Fruit fly (Drosophila melanogaster) whole organism, embryonic: Measurements from ENCODE around the gene p24-1.
A peak's percentile ranks its signal among the peaks of the same experiment; 100 is the strongest.

Source experiments
- Blimp-1 ChIP-seq: fragments of 200-800 bp; sonication (Bioruptor generic); optimal IDR thresholded peaks from 3 replicates; lab custom pipeline; 2018; ENCODE audit warnings: missing biosample characterization, missing genetic modification characterization, mild to moderate bottlenecking, moderate library complexity, missing genetic modification reagents
- CG10654 ChIP-seq: fragments of 200-800 bp; sonication (Bioruptor generic); optimal IDR thresholded peaks from 2 replicates; lab custom pipeline; 2016; ENCODE audit warnings: missing biosample characterization, missing genetic modification characterization
- CG15011 ChIP-seq: fragments of 200-800 bp; sonication (Bioruptor generic); optimal IDR thresholded peaks from 3 replicates; lab custom pipeline; 2018; ENCODE audit warnings: missing biosample characterization, mild to moderate bottlenecking, missing genetic modification characterization
- CG1647 ChIP-seq: fragments of 200-800 bp; sonication (Bioruptor generic); optimal IDR thresholded peaks from 3 replicates; lab custom pipeline; 2016; ENCODE audit warnings: missing biosample characterization, missing genetic modification characterization
- CG17359 ChIP-seq: fragments of 200-800 bp; sonication (Bioruptor generic); optimal IDR thresholded peaks from 3 replicates; lab custom pipeline; 2018; ENCODE audit warnings: missing biosample characterization, mild to moderate bottlenecking, missing genetic modification characterization, moderate library complexity
- CG17361 ChIP-seq: fragments of 200-800 bp; sonication (Bioruptor generic); IDR thresholded peaks from 3 replicates; pipeline ENCODE4 v1.3.6; 2022; ENCODE audit warnings: missing biosample characterization, missing genetic modification characterization
- CG17568 ChIP-seq: fragments of 200-800 bp; sonication (Bioruptor generic); optimal IDR thresholded peaks from 2 replicates; lab custom pipeline; 2018; ENCODE audit warnings: missing biosample characterization, mild to moderate bottlenecking, missing genetic modification characterization, moderate library complexity
- CG31365 ChIP-seq: fragments of 200-800 bp; sonication (Bioruptor generic); optimal IDR thresholded peaks from 2 replicates; lab custom pipeline; 2018; ENCODE audit warnings: missing biosample characterization, mild to moderate bottlenecking, missing genetic modification characterization
- CG31441 ChIP-seq: fragments of 200-800 bp; sonication (Bioruptor generic); IDR thresholded peaks from 2 replicates; pipeline ENCODE4 v1.3.6; 2022; ENCODE audit warnings: missing biosample characterization, missing genetic modification characterization
- CG4282 ChIP-seq: fragments of 200-800 bp; sonication (Bioruptor generic); optimal IDR thresholded peaks from 2 replicates; lab custom pipeline; 2016; ENCODE audit warnings: missing biosample characterization, missing genetic modification characterization
- CG4820 ChIP-seq: fragments of 200-800 bp; sonication (Bioruptor generic); optimal IDR thresholded peaks from 3 replicates; lab custom pipeline; 2016; ENCODE audit warnings: missing biosample characterization, missing genetic modification characterization
- CG6683 ChIP-seq: fragments of 200-800 bp; sonication (Bioruptor generic); optimal IDR thresholded peaks from 2 replicates; lab custom pipeline; 2017; ENCODE audit warnings: missing biosample characterization, mild to moderate bottlenecking, missing genetic modification characterization, missing genetic modification reagents
- CG7357 ChIP-seq: fragments of 200-800 bp; sonication (Bioruptor generic); IDR thresholded peaks from 3 replicates; pipeline ENCODE4 v1.3.6; 2022; ENCODE audit warnings: missing biosample characterization, missing genetic modification characterization
- CG9876 ChIP-seq: fragments of 200-800 bp; sonication (Bioruptor generic); optimal IDR thresholded peaks from 2 replicates; lab custom pipeline; 2016; ENCODE audit warnings: missing biosample characterization, missing genetic modification characterization
- Dfd ChIP-seq, 2 experiments: fragments of >200 bp; optimal IDR thresholded peaks; 2 replicates each; lab custom pipeline; 2017; ENCODE audit warnings: missing biosample characterization in 2 of 2, missing genetic modification characterization in 2 of 2
- Dip3 ChIP-seq: fragments of 200-800 bp; sonication (Bioruptor generic); optimal IDR thresholded peaks from 3 replicates; lab custom pipeline; 2016; ENCODE audit warnings: missing biosample characterization, missing genetic modification characterization
- Fer2 ChIP-seq: fragments of 200-800 bp; sonication (Bioruptor generic); optimal IDR thresholded peaks from 2 replicates; lab custom pipeline; 2018; ENCODE audit warnings: missing biosample characterization, mild to moderate bottlenecking, missing genetic modification characterization, moderate library complexity
- GATAe ChIP-seq: fragments of 200-800 bp; sonication (Bioruptor generic); conservative IDR thresholded peaks from 2 replicates; pipeline ENCODE4 v1.3.6; 2022; ENCODE audit warnings: missing biosample characterization, missing genetic modification characterization
- Hr3 ChIP-seq: fragments of 200-800 bp; sonication (Bioruptor generic); optimal IDR thresholded peaks from 3 replicates; lab custom pipeline; 2016; ENCODE audit warnings: missing biosample characterization, missing genetic modification characterization
- MBD-R2 ChIP-seq: fragments of 200-800 bp; sonication (Bioruptor generic); IDR thresholded peaks from 2 replicates; pipeline ENCODE4 v1.3.6; 2022; ENCODE audit warnings: missing biosample characterization, missing genetic modification characterization
- Mrtf ChIP-seq: fragments of 200-800 bp; sonication (Bioruptor generic); IDR thresholded peaks from 3 replicates; pipeline ENCODE4 v1.3.6; 2022; ENCODE audit warnings: missing biosample characterization, missing genetic modification characterization
- Opbp ChIP-seq: fragments of 200-800 bp; sonication (Bioruptor generic); IDR thresholded peaks from 3 replicates; pipeline ENCODE4 v1.3.6; 2022; ENCODE audit warnings: missing biosample characterization, missing genetic modification characterization; ENCODE audit not compliant: partially characterized antibody
- Ptx1 ChIP-seq: fragments of 200-800 bp; sonication (Bioruptor generic); IDR thresholded peaks from 2 replicates; pipeline ENCODE4 v1.3.6; 2022; ENCODE audit warnings: missing biosample characterization, missing genetic modification characterization
- Ravus ChIP-seq: fragments of 200-800 bp; sonication (Bioruptor generic); IDR thresholded peaks from 2 replicates; pipeline ENCODE4 v1.3.6; 2022; ENCODE audit warnings: missing biosample characterization, missing genetic modification characterization
- Sox100B ChIP-seq: fragments of 200-800 bp; sonication (Bioruptor generic); optimal IDR thresholded peaks from 3 replicates; lab custom pipeline; 2018; ENCODE audit warnings: missing biosample characterization, mild to moderate bottlenecking, missing genetic modification characterization
- Sry-δ ChIP-seq: fragments of 200-800 bp; sonication (Bioruptor generic); optimal IDR thresholded peaks from 2 replicates; lab custom pipeline; 2016; ENCODE audit warnings: missing biosample characterization, missing genetic modification characterization
- Taf1 ChIP-seq: fragments of 200-800 bp; sonication (Bioruptor generic); IDR thresholded peaks from 2 replicates; pipeline ENCODE4 v1.3.6; 2022; ENCODE audit warnings: missing biosample characterization, missing genetic modification characterization
- Vsx1 ChIP-seq: fragments of 200-800 bp; sonication (Bioruptor generic); optimal IDR thresholded peaks from 2 replicates; lab custom pipeline; 2017; ENCODE audit warnings: missing biosample characterization, mild to moderate bottlenecking, missing genetic modification characterization, missing genetic modification reagents
- aop ChIP-seq: fragments of 200-800 bp; sonication (Bioruptor generic); IDR thresholded peaks from 2 replicates; pipeline ENCODE4 v1.3.6; 2022; ENCODE audit warnings: missing biosample characterization, missing genetic modification characterization
- ase ChIP-seq: fragments of 200-800 bp; sonication (Bioruptor generic); IDR thresholded peaks from 3 replicates; pipeline ENCODE4 v1.3.6; 2022; ENCODE audit warnings: missing biosample characterization, missing genetic modification characterization
- chinmo ChIP-seq: fragments of 200-800 bp; sonication (Bioruptor generic); IDR thresholded peaks from 4 replicates; pipeline ENCODE4 v1.3.6; 2022; ENCODE audit warnings: missing biosample characterization, missing genetic modification characterization; ENCODE audit not compliant: partially characterized antibody
- corto ChIP-seq: fragments of 200-800 bp; sonication (Bioruptor generic); optimal IDR thresholded peaks from 2 replicates; lab custom pipeline; 2016; ENCODE audit warnings: missing biosample characterization, mild to moderate bottlenecking, missing genetic modification characterization, moderate library complexity
- jigr1 ChIP-seq: fragments of 200-800 bp; sonication (Bioruptor generic); IDR thresholded peaks from 3 replicates; pipeline ENCODE4 v1.3.6; 2022; ENCODE audit warnings: missing biosample characterization, missing genetic modification characterization
- kni ChIP-seq: fragments of 200-800 bp; sonication (Bioruptor generic); optimal IDR thresholded peaks from 3 replicates; lab custom pipeline; 2017; ENCODE audit warnings: mild to moderate bottlenecking, missing biosample characterization, missing genetic modification reagents, missing genetic modification characterization
- lilli ChIP-seq: fragments of 200-800 bp; sonication (Bioruptor generic); optimal IDR thresholded peaks from 3 replicates; lab custom pipeline; 2016; ENCODE audit warnings: missing biosample characterization, missing genetic modification characterization
- lov ChIP-seq, 2 experiments: fragments of 200-800 bp in 1 of 2; fragments of >200 bp in 1 of 2; sonication (Bioruptor generic) in 1 of 2; IDR thresholded peaks in 1 of 2; optimal IDR thresholded peaks in 1 of 2; 2 replicates in 1 of 2; 3 replicates in 1 of 2; pipeline versions ENCODE4 v1.3.6 to Lab custom; 2017 to 2022; ENCODE audit warnings: missing biosample characterization in 1 of 2, missing genetic modification characterization in 1 of 2
- oc ChIP-seq: fragments of 200-800 bp; sonication (Bioruptor generic); optimal IDR thresholded peaks from 2 replicates; lab custom pipeline; 2018; ENCODE audit warnings: missing biosample characterization, mild to moderate bottlenecking, missing genetic modification characterization, moderate library complexity
- pan ChIP-seq, 4 experiments: fragments of >200 bp in 3 of 4; fragments of 200-800 bp in 1 of 4; sonication (Bioruptor generic) in 1 of 4; optimal IDR thresholded peaks in 3 of 4; IDR thresholded peaks in 1 of 4; 2 replicates each; pipeline versions ENCODE4 v1.3.6 to Lab custom; 2017 to 2022; ENCODE audit warnings: missing biosample characterization in 2 of 4, missing genetic modification characterization in 2 of 4, mixed read lengths in 1 of 4
- pho ChIP-seq: fragments of 200-800 bp; sonication (Bioruptor generic); optimal IDR thresholded peaks from 2 replicates; lab custom pipeline; 2016; ENCODE audit warnings: missing biosample characterization, missing genetic modification characterization
- pnt ChIP-seq: fragments of 200-800 bp; sonication (Bioruptor generic); optimal IDR thresholded peaks from 3 replicates; lab custom pipeline; 2016; ENCODE audit warnings: missing biosample characterization, missing genetic modification characterization
- pzg ChIP-seq: fragments of 200-800 bp; sonication (Bioruptor generic); optimal IDR thresholded peaks from 3 replicates; lab custom pipeline; 2018; ENCODE audit warnings: missing biosample characterization, mild to moderate bottlenecking, missing genetic modification characterization, moderate library complexity
- so ChIP-seq: fragments of 200-800 bp; sonication (Bioruptor generic); IDR thresholded peaks from 3 replicates; pipeline ENCODE4 v1.3.6; 2022; ENCODE audit warnings: missing biosample characterization, missing genetic modification characterization
- sr ChIP-seq: fragments of 200-800 bp; sonication (Bioruptor generic); IDR thresholded peaks from 3 replicates; pipeline ENCODE4 v1.3.6; 2022; ENCODE audit warnings: missing biosample characterization, missing genetic modification characterization
- tgo ChIP-seq: fragments of 200-800 bp; sonication (Bioruptor generic); IDR thresholded peaks from 3 replicates; pipeline ENCODE4 v1.3.6; 2022; ENCODE audit warnings: missing biosample characterization, missing genetic modification characterization
- toy ChIP-seq: fragments of 200-800 bp; sonication (Bioruptor generic); IDR thresholded peaks from 2 replicates; pipeline ENCODE4 v1.3.6; 2022; ENCODE audit warnings: missing biosample characterization, missing genetic modification characterization
- usp ChIP-seq: fragments of >200 bp; optimal IDR thresholded peaks from 2 replicates; lab custom pipeline; 2017; ENCODE audit warnings: missing biosample characterization, missing genetic modification characterization
- vvl ChIP-seq: fragments of 200-800 bp; sonication (Bioruptor generic); IDR thresholded peaks from 2 replicates; pipeline ENCODE4 v1.3.6; 2022; ENCODE audit warnings: missing biosample characterization, missing genetic modification characterization
- zf30C ChIP-seq: fragments of 200-800 bp; sonication (Bioruptor generic); optimal IDR thresholded peaks from 3 replicates; lab custom pipeline; 2018; ENCODE audit warnings: missing biosample characterization, mild to moderate bottlenecking, missing genetic modification characterization
- zfh1 ChIP-seq: fragments of 200-800 bp; sonication (Bioruptor generic); IDR thresholded peaks from 3 replicates; pipeline ENCODE4 v1.3.6; 2022; ENCODE audit warnings: missing biosample characterization, missing genetic modification characterization

Gene p24-1

DNA sequence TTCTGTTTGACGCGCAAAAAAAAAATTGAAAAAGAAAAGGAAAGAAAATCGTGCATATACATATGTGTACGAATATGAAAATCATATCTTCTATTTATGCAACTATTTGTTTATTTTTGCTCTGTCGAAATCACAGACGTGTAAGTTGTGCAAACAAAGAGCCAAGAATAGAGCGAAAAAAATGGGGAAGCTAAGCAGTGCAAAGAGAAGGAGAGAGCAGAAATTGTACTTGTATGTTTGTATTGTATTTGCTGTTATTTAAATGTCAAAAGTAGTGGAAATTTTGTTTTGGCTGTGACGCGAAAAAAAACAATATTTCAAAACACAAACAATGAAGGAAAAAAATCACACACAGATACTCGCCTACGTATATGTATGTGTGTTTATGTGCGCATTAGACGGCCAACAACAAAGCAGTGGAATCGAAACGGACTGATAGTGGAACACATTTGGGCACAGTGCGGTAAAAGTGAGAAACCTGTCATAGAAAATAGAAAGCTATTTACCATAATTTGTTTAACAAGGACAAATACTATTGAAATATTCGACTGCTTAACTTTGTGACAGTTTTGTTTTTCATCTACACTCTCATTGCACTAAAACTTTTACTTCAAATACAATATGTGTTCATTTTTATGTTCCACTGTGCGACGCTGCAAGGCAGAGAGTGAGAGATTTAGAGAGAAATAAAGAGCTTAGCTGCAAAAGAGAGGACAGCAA is 34.1 kb downstream of the p24-1 start (continued):
- TF ChIP-seq Blimp-1 (GFP tag; lab: Kevin White, UChicago) (peak; percentile 94), kni (GFP tag; lab: Kevin White, UChicago) (peak; percentile 66), vvl (GFP tag; lab: Robert Waterston, UW) (peak; percentile 98), Sry-δ (GFP tag; lab: Kevin White, UChicago) (peak; percentile 58), MBD-R2 (peak; percentile 75), CG4282 (GFP tag; lab: Kevin White, UChicago) (peak; percentile 98), so (GFP tag; lab: Robert Waterston, UW) (peak; percentile 94), Fer2 (tag; lab: Kevin White, UChicago) (peak; percentile 74), Mrtf (peak; percentile 90), CG4820 (GFP tag; lab: Kevin White, UChicago) (peak; percentile 94), corto (GFP tag; lab: Kevin White, UChicago) (peak; percentile 90), zf30C (GFP tag; lab: Kevin White, UChicago) (no peak), Vsx1 (GFP tag; lab: Kevin White, UChicago) (peak; percentile 89), CG15011 (GFP tag; lab: Kevin White, UChicago) (peak; percentile 87), Taf1 (GFP tag; lab: Robert Waterston, UW) (peak; percentile 89), aop (GFP tag; lab: Robert Waterston, UW) (0 out of 2 replicates have a peak, but pooled peaks have one; percentile 6), Ravus (GFP tag; lab: Robert Waterston, UW) (peak; percentile 73), Hr3 (GFP tag; lab: Kevin White, UChicago) (peak; percentile 91), pan (optimal IDR thresholded peaks at IDR 0.05; lab: Kevin White, UChicago) (no peak), pan (GFP tag; optimal IDR thresholded peaks at IDR 0.05 in 1 of 2, IDR thresholded peaks at IDR 0.05 in 1 of 2) (peak in 1 of 2 experiments; percentile 97), Dip3 (GFP tag; lab: Kevin White, UChicago) (peak; percentile 87), Ptx1 (GFP tag; lab: Robert Waterston, UW) (peak; percentile 95), CG7357 (GFP tag; lab: Robert Waterston, UW) (peak; percentile 84), zfh1 (GFP tag; lab: Robert Waterston, UW) (peak; percentile 96), sr (GFP tag; lab: Robert Waterston, UW) (peak; percentile 84), jigr1 (GFP tag; lab: Robert Waterston, UW) (peak; percentile 78; the same call in 2 of the 3 replicates), CG17568 (GFP tag; lab: Kevin White, UChicago) (peak; percentile 91), CG10654 (GFP tag; lab: Kevin White, UChicago) (peak; percentile 89), CG1647 (peak; percentile 88), Opbp (GFP tag; lab: Robert Waterston, UW) (no peak), lov (optimal IDR thresholded peaks at IDR 0.05; lab: Kevin White, UChicago) (no peak), lov (GFP tag; IDR thresholded peaks at IDR 0.05; lab: Robert Waterston, UW) (peak; percentile 91), pho (peak; percentile 93), usp (GFP tag; lab: Kevin White, UChicago) (no peak), CG17359 (tag; lab: Kevin White, UChicago) (peak; percentile 97), CG17361 (peak; percentile 92), Dfd (GFP tag; optimal IDR thresholded peaks at IDR 0.05; lab: Kevin White, UChicago) (no peak), CG31441 (GFP tag; lab: Robert Waterston, UW) (peak; percentile 95), Sox100B (GFP tag; lab: Kevin White, UChicago) (peak; percentile 91), ase (GFP tag; lab: Robert Waterston, UW) (peak; percentile 92), CG31365 (tag; lab: Kevin White, UChicago) (peak; percentile 85), CG9876 (GFP tag; lab: Kevin White, UChicago) (peak; percentile 84), pnt (peak; percentile 93), toy (peak; percentile 80), lilli (peak; percentile 96), chinmo (peak; percentile 67; the same call in 1 of the 4 replicates), CG6683 (GFP tag; lab: Kevin White, UChicago) (peak; percentile 79), GATAe (GFP tag; lab: Robert Waterston, UW) (peak; percentile 80), pzg (GFP tag; lab: Kevin White, UChicago) (peak; percentile 13), tgo (GFP tag; lab: Robert Waterston, UW) (peak; percentile 96), oc (tag; lab: Kevin White, UChicago) (peak; percentile 96)
